Worm (Caenorhabditis elegans) whole organism, L4 larva: ENCODE results near the gene ncx-8.

Experiments
- F10B5.3 ChIP-seq: sonication (generic microtip); optimal IDR thresholded peaks from 2 replicates; lab custom pipeline; 2016; ENCODE audit warnings: mild to moderate bottlenecking, missing genetic modification characterization, missing compliant biosample characterization
- ZK337.2 ChIP-seq: fragments of 200-800 bp; sonication (Bioruptor generic); IDR thresholded peaks from 2 replicates; pipeline ENCODE4 v1.3.6; 2022; ENCODE audit warnings: missing genetic modification reagents, missing genetic modification characterization, missing compliant biosample characterization
- ama-1 ChIP-seq: fragments of 150-350 bp; optimal IDR thresholded peaks from 2 replicates; lab custom pipeline; 2014; ENCODE audit warnings: inconsistent platforms, mixed read lengths
- ces-1 ChIP-seq: fragments of 150-350 bp; sonication (generic microtip); optimal IDR thresholded peaks from 4 replicates; lab custom pipeline; 2014; ENCODE audit warnings: missing biosample characterization, missing genetic modification reagents, missing genetic modification characterization
- lin-1 ChIP-seq: fragments of 200-800 bp; sonication (Bioruptor generic); IDR thresholded peaks from 2 replicates; pipeline ENCODE4 v1.3.6; 2022; ENCODE audit warnings: missing genetic modification reagents, missing genetic modification characterization, missing compliant biosample characterization
- lin-15B ChIP-seq: fragments of 150-350 bp; sonication (generic microtip); optimal IDR thresholded peaks from 3 replicates; lab custom pipeline; 2014; ENCODE audit warnings: missing biosample characterization, missing genetic modification characterization
- nhr-77 ChIP-seq: fragments of 150-350 bp; optimal IDR thresholded peaks from 2 replicates; lab custom pipeline; 2014; ENCODE audit warnings: missing biosample characterization, missing genetic modification characterization
- pqm-1 ChIP-seq: sonication (generic microtip); optimal IDR thresholded peaks from 2 replicates; lab custom pipeline; 2017; ENCODE audit warnings: missing biosample characterization, missing genetic modification characterization
- snpc-1.2 ChIP-seq: fragments of 200-800 bp; sonication (Bioruptor generic); IDR thresholded peaks from 2 replicates; pipeline ENCODE4 v1.3.6; 2022; ENCODE audit warnings: missing genetic modification reagents, missing genetic modification characterization, missing compliant biosample characterization
- unc-39 ChIP-seq: sonication (generic microtip); optimal IDR thresholded peaks from 2 replicates; lab custom pipeline; 2017; ENCODE audit warnings: missing biosample characterization, missing genetic modification characterization
- unc-62 ChIP-seq, 3 experiments: fragments of 150-350 bp in 1 of 3; sonication (generic microtip); optimal IDR thresholded peaks in 2 of 3; peaks in 1 of 3; 1 replicate in 1 of 3; 2 replicates in 2 of 3; lab custom pipeline; 2014 to 2017; ENCODE audit warnings: missing biosample characterization in 3 of 3, missing genetic modification characterization in 3 of 3, missing genetic modification reagents in 3 of 3, missing genotype in 1 of 3
- zag-1 ChIP-seq: fragments of 150-350 bp; optimal IDR thresholded peaks from 2 replicates; lab custom pipeline; 2014; ENCODE audit warnings: missing biosample characterization, missing genetic modification characterization
- zip-11 ChIP-seq: fragments of 200-800 bp; sonication (Bioruptor generic); IDR thresholded peaks from 2 replicates; pipeline ENCODE4 v1.3.6; 2022; ENCODE audit warnings: missing genetic modification characterization, missing compliant biosample characterization

DNA sequence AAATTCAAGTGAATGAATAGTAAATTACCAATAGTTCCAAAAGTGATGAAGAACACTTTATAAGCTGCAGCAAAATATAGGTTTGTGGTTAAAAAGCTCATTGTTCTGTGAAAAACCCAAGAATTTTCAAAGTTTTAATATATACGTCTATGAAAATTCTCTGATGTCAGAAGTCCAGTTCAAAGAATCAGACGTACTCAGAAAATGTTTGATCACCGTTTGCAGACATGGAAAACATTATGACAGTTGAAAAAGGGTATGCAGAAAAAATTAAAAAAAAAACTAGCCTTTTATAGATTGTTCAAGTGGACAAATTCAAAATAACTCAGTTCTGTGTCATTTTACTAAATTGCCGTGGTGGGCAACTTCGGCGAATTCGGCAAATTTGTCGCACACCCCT is 12.3 kb downstream of the ncx-8 start, which contains the start of gene srsx-10:
- TF ChIP-seq lin-1 (GFP tag; lab: Robert Waterston, UW) (no peak), lin-15B (tag; lab: Kevin White, UChicago) (no peak), ama-1 (no peak), ces-1 (GFP tag; lab: Kevin White, UChicago) (no peak), unc-39 (tag; lab: Kevin White, UChicago) (no peak), ZK337.2 (GFP tag; lab: Robert Waterston, UW) (no peak), pqm-1 (tag; lab: Kevin White, UChicago) (no peak), nhr-77 (no peak), F10B5.3 (tag; lab: Kevin White, UChicago) (no peak), unc-62 (GFP tag; optimal IDR thresholded peaks at IDR 0.05 in 1 of 2; lab: Kevin White, UChicago) (no peak), unc-62 (tag; optimal IDR thresholded peaks at IDR 0.05; lab: Kevin White, UChicago) (no peak), zip-11 (GFP tag; lab: Robert Waterston, UW) (no peak), snpc-1.2 (no peak), zag-1 (tag; lab: Kevin White, UChicago) (no peak)
